Fruit fly (Drosophila melanogaster) Kc167 (cell line): Measurements from ENCODE around the gene Hacd1.

Experiments
- Sin3A ChIP-seq: fragments of >200 bp; optimal IDR thresholded peaks from 2 replicates; lab custom pipeline; 2018; ENCODE audit warnings: missing external identifiers
- h ChIP-seq: fragments of >200 bp; optimal IDR thresholded peaks from 3 replicates; lab custom pipeline; 2018; ENCODE audit warnings: missing external identifiers
- insv ChIP-seq: fragments of >200 bp; optimal IDR thresholded peaks from 3 replicates; lab custom pipeline; 2018; ENCODE audit warnings: missing external identifiers
- psq ChIP-seq: fragments of >200 bp; optimal IDR thresholded peaks from 2 replicates; lab custom pipeline; 2017; ENCODE audit warnings: missing external identifiers
- ttk ChIP-seq: sonication (Bioruptor generic); optimal IDR thresholded peaks from 2 replicates; lab custom pipeline; 2017; ENCODE audit warnings: missing external identifiers

DNA sequence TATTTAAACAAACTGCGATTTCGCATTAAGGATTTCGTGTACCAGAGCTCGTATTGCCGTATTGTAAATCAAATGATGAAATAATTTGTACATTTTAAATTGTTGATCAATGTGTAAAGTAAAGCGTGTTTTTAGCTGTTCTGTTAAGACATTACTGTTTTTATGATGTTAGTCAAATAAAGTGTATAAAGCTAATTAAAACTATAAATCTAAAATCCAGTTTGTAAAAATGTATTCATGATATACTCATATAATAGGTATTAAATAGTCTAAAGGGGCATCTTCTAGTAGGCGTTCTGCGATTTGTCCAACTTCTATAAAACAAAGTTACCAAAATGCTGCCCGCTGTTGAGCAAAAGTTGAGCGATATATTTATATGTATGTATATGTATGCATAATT is 31.8 kb upstream of the Hacd1 start, which contains the start of gene CG18788:
- TF ChIP-seq h (lab: Kevin White, UChicago) (no peak), Sin3A (lab: Kevin White, UChicago) (no peak), ttk (lab: Kevin White, UChicago) (no peak), insv (lab: Kevin White, UChicago) (no peak), psq (lab: Kevin White, UChicago) (no peak)
